Worm (Caenorhabditis elegans) whole organism, L1 larva: ENCODE results near the gene galt-1.

Source experiments
- ceh-90 ChIP-seq: sonication (generic microtip); optimal IDR thresholded peaks from 2 replicates; lab custom pipeline; 2016; ENCODE audit warnings: missing genetic modification characterization, missing compliant biosample characterization
- efl-1 ChIP-seq, 4 experiments: fragments of 150-350 bp; optimal IDR thresholded peaks in 3 of 4; peaks in 1 of 4; 1 replicate in 1 of 4; 2 replicates in 3 of 4; lab custom pipeline; 2014; ENCODE audit warnings: missing biosample characterization in 2 of 4, missing genetic modification characterization in 2 of 4, missing genetic modification reagents in 2 of 4
- hpl-2 ChIP-seq: fragments of 150-350 bp; optimal IDR thresholded peaks from 2 replicates; lab custom pipeline; 2014; ENCODE audit warnings: missing biosample characterization, missing genetic modification reagents, missing genetic modification characterization
- lin-15B ChIP-seq: fragments of 150-350 bp; sonication (generic microtip); optimal IDR thresholded peaks from 3 replicates; lab custom pipeline; 2014; ENCODE audit warnings: missing biosample characterization, missing genetic modification characterization
- sox-4 ChIP-seq: sonication (generic microtip); optimal IDR thresholded peaks from 2 replicates; lab custom pipeline; 2016; ENCODE audit warnings: missing genetic modification characterization, missing compliant biosample characterization
- swsn-7 ChIP-seq: sonication (generic microtip); optimal IDR thresholded peaks from 2 replicates; lab custom pipeline; 2016; ENCODE audit warnings: missing genetic modification characterization, missing compliant biosample characterization
- tbx-2 ChIP-seq: sonication (generic microtip); optimal IDR thresholded peaks from 2 replicates; lab custom pipeline; 2016; ENCODE audit warnings: missing genetic modification characterization, missing compliant biosample characterization
- unc-62 ChIP-seq: fragments of 150-350 bp; optimal IDR thresholded peaks from 2 replicates; lab custom pipeline; 2014; ENCODE audit warnings: missing biosample characterization, missing genetic modification reagents, missing genetic modification characterization
- zag-1 ChIP-seq: fragments of 150-350 bp; optimal IDR thresholded peaks from 2 replicates; lab custom pipeline; 2014; ENCODE audit warnings: missing biosample characterization, missing genetic modification characterization
- ztf-11 ChIP-seq, 2 experiments: sonication (generic microtip); optimal IDR thresholded peaks; 2 replicates each; lab custom pipeline; 2016 to 2017; ENCODE audit warnings: missing genetic modification characterization in 2 of 2, missing biosample characterization in 1 of 2, missing compliant biosample characterization in 1 of 2

ce11 chrV:5943167-5943566 is 12.5 kb downstream of the galt-1 start, which contains the start of gene pst-1:
- no peak for TF ChIP-seq sox-4 (tag; lab: Kevin White, UChicago)
- no peak for TF ChIP-seq lin-15B (tag; lab: Kevin White, UChicago)
- TF ChIP-seq tbx-2 (tag; lab: Kevin White, UChicago) = no peak
- TF ChIP-seq swsn-7 (tag; lab: Kevin White, UChicago) = no peak
- no peak for TF ChIP-seq ztf-11 (tag; optimal IDR thresholded peaks at IDR 0.05; lab: Kevin White, UChicago)
- TF ChIP-seq efl-1 (optimal IDR thresholded peaks at IDR 0.05; lab: Kevin White, UChicago) = no peak
- no peak for TF ChIP-seq efl-1 (GFP tag; optimal IDR thresholded peaks at IDR 0.05 in 1 of 2; lab: Kevin White, UChicago)
- TF ChIP-seq zag-1 (tag; lab: Kevin White, UChicago) = no peak
- no peak for TF ChIP-seq hpl-2 (GFP tag; lab: Kevin White, UChicago)
- TF ChIP-seq ceh-90 (tag; lab: Kevin White, UChicago) = no peak
- TF ChIP-seq unc-62 = no peak
